Worm (Caenorhabditis elegans): ENCODE measurements around the gene H23L24.1.

DNA sequence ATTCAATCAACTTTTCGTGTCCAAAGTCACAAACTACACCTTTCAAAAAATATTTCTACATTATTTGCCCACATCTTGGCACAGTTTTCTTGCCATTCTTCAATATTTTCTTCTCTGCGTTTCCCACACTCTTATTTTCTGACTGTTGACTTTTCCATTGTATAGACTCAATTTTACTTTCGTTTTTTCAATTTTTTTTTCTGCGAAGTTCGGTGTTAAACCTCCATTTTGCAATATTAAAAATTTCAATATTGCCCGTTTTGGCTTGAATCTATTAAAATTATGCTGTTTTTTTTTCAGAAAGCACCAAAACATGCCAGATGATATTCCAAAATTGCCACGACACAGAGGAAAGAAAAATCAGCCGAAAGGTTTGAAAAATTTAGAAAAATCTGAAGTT, 46.3 kb downstream of the H23L24.1 start, which contains the start of gene cdc-50.B:
- TF ChIP-seq ama-1 (optimal IDR thresholded peaks at IDR 0.05) (no peak), F13C5.2 (tag; optimal IDR thresholded peaks at IDR 0.05) (no peak), tbx-11 (GFP tag; IDR thresholded peaks at IDR 0.05) (no peak), tra-4 (tag; optimal IDR thresholded peaks at IDR 0.05) (no peak), sea-1 (GFP tag; conservative IDR thresholded peaks at IDR 0.05) (no peak), hmbx-1 (tag; optimal IDR thresholded peaks at IDR 0.05) (no peak)
